Worm (Caenorhabditis elegans) whole organism, early embryonic: ENCODE measurements around the gene R07C3.3.
"Not testable (repeated sequence)": the region's sequence is repeated elsewhere in the genome, so short reads cannot be mapped to it uniquely, and the experiment has no call there.

Source experiments
- B0310.2 ChIP-seq: sonication (generic microtip); optimal IDR thresholded peaks from 2 replicates; lab custom pipeline; 2016; ENCODE audit warnings: mild to moderate bottlenecking, missing genetic modification characterization, missing compliant biosample characterization
- F13C5.2 ChIP-seq: sonication (generic microtip); optimal IDR thresholded peaks from 2 replicates; lab custom pipeline; 2017; ENCODE audit warnings: mild to moderate bottlenecking, missing genetic modification characterization, inconsistent platforms, missing compliant biosample characterization
- aly-1 ChIP-seq: sonication (generic microtip); optimal IDR thresholded peaks from 2 replicates; lab custom pipeline; 2016; ENCODE audit warnings: missing genetic modification characterization, missing compliant biosample characterization
- ama-1 ChIP-seq: fragments of 150-350 bp; optimal IDR thresholded peaks from 2 replicates; lab custom pipeline; 2014
- ceh-13 ChIP-seq: fragments of 200-800 bp; sonication (Bioruptor generic); optimal IDR thresholded peaks from 2 replicates; lab custom pipeline; 2018; ENCODE audit warnings: mild to moderate bottlenecking, missing genetic modification characterization, missing compliant biosample characterization
- ceh-36 ChIP-seq: sonication (generic microtip); optimal IDR thresholded peaks from 2 replicates; lab custom pipeline; 2016; ENCODE audit warnings: missing genetic modification characterization, inconsistent platforms, missing compliant biosample characterization
- ets-7 ChIP-seq: sonication (generic microtip); optimal IDR thresholded peaks from 2 replicates; lab custom pipeline; 2016; ENCODE audit warnings: missing genotype, missing genetic modification characterization, missing compliant biosample characterization
- flt-1 ChIP-seq: fragments of 200-800 bp; sonication (Bioruptor generic); IDR thresholded peaks from 2 replicates; pipeline ENCODE4 v1.3.6; 2022; ENCODE audit warnings: missing genetic modification characterization, missing compliant biosample characterization
- hmbx-1 ChIP-seq: sonication (generic microtip); optimal IDR thresholded peaks from 2 replicates; lab custom pipeline; 2016; ENCODE audit warnings: mild to moderate bottlenecking, missing genetic modification characterization, missing compliant biosample characterization
- hmg-4 ChIP-seq: fragments of 200-800 bp; sonication (Bioruptor generic); optimal IDR thresholded peaks from 2 replicates; lab custom pipeline; 2018; ENCODE audit warnings: mild to moderate bottlenecking, missing genetic modification characterization, missing compliant biosample characterization
- hnd-1 ChIP-seq: sonication (generic microtip); optimal IDR thresholded peaks from 2 replicates; lab custom pipeline; 2016; ENCODE audit warnings: missing genetic modification characterization, missing compliant biosample characterization
- pes-1 ChIP-seq: fragments of 200-800 bp; sonication (Bioruptor generic); IDR thresholded peaks from 2 replicates; pipeline ENCODE4 v1.3.6; 2022; ENCODE audit warnings: missing genetic modification reagents, missing genetic modification characterization, missing compliant biosample characterization
- scrt-1 ChIP-seq: fragments of 200-800 bp; sonication (Bioruptor generic); IDR thresholded peaks from 2 replicates; pipeline ENCODE4 v1.3.6; 2022; ENCODE audit warnings: missing genetic modification characterization, missing compliant biosample characterization
- sea-1 ChIP-seq: fragments of 200-800 bp; sonication (Bioruptor generic); conservative IDR thresholded peaks from 2 replicates; pipeline ENCODE4 v1.3.6; 2022; ENCODE audit warnings: missing genetic modification characterization, missing compliant biosample characterization
- tbx-11 ChIP-seq: fragments of 200-800 bp; sonication (Bioruptor generic); IDR thresholded peaks from 2 replicates; pipeline ENCODE4 v1.3.6; 2022; ENCODE audit warnings: missing genetic modification characterization, missing compliant biosample characterization
- tbx-37 ChIP-seq: fragments of 200-800 bp; sonication (Bioruptor generic); conservative IDR thresholded peaks from 2 replicates; pipeline ENCODE4 v1.3.6; 2022; ENCODE audit warnings: missing genetic modification reagents, missing genetic modification characterization, missing compliant biosample characterization
- tra-4 ChIP-seq: sonication (generic microtip); optimal IDR thresholded peaks from 2 replicates; lab custom pipeline; 2017; ENCODE audit warnings: missing genetic modification characterization, missing compliant biosample characterization

The R07C3.3 gene

DNA sequence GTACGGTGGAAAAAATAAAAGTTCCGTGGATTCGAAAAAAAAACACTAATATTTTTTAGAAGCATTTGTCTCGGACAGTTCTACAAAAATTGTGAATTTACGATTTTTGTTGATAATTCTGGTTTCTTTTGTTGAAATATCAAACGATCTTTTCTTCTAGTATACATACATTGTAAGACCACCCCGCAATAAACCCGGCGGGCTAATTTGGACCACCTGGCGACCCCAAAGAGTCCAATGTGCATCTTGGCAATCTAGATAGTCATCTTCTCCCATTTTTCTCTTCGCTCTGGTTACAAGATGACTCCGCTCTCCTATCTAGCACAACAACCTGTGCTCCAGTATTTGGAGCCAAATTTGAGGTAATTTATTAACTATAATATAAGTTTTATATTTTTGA lies 22.9 kb upstream of the R07C3.3 start, which contains the start of gene fbxc-29:
Gene fbxc-29, plus strand, starts transcription at position 301 of the 400 bp plus-strand sequence.
- TF ChIP-seq ceh-36 (tag; lab: Kevin White, UChicago) (no peak), ets-7 (tag; lab: Kevin White, UChicago) (no peak), aly-1 (tag; lab: Kevin White, UChicago) (no peak), B0310.2 (no peak), sea-1 (GFP tag; lab: Robert Waterston, UW) (no peak), hmg-4 (no peak), tra-4 (tag; lab: Kevin White, UChicago) (no peak), tbx-11 (GFP tag; lab: Robert Waterston, UW) (no peak)

- no peak for TF ChIP-seq tbx-37 (GFP tag; lab: Robert Waterston, UW)
- no peak for TF ChIP-seq ceh-13 (GFP tag; lab: Kevin White, UChicago)
- TF ChIP-seq scrt-1 (GFP tag; lab: Robert Waterston, UW), result no peak
- no peak for TF ChIP-seq pes-1 (GFP tag; lab: Robert Waterston, UW)
- TF ChIP-seq hmg-4, result no peak
- no peak for TF ChIP-seq tbx-11 (GFP tag; lab: Robert Waterston, UW)
- TF ChIP-seq tra-4 (tag; lab: Kevin White, UChicago), result no peak
- no peak for TF ChIP-seq hmbx-1 (tag; lab: Kevin White, UChicago)
- no peak for TF ChIP-seq hnd-1 (tag; lab: Kevin White, UChicago)
These were observed 21.3 kb upstream of the R07C3.3 start, which contains the start of gene fbxc-30 for ce11 chrII:917324-917723. TSS of gene fbxc-30 (plus strand) at chrII:917624.

ce11 chrII:920326-920725 lies 18.3 kb upstream of the R07C3.3 start:
- TF ChIP-seq ceh-36 (tag; lab: Kevin White, UChicago) (no peak), hmbx-1 (tag; lab: Kevin White, UChicago) (no peak)

DNA sequence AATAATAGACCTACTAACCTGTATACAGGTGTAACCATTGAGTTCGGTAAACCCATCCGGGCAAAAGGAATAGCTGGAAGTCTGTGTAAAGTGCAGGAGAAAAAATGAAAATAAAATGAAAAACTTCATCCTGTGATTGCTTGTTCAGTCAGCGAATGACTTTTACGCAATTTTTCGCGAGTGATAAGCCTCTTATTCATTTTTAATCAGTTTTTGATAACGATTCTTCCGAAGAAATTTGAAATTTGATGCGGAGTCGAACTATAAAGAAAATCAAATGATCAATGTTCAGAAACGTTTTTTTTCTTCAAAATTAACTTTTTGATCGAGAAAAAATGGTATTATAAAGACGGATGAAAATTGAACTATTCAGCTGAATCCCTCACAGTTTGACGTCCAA lies 15.9 kb upstream of the R07C3.3 start:
- TF ChIP-seq tbx-37 (GFP tag; lab: Robert Waterston, UW) (no peak), hnd-1 (tag; lab: Kevin White, UChicago) (no peak), pes-1 (GFP tag; lab: Robert Waterston, UW) (no peak), tbx-11 (GFP tag; lab: Robert Waterston, UW) (no peak)

DNA sequence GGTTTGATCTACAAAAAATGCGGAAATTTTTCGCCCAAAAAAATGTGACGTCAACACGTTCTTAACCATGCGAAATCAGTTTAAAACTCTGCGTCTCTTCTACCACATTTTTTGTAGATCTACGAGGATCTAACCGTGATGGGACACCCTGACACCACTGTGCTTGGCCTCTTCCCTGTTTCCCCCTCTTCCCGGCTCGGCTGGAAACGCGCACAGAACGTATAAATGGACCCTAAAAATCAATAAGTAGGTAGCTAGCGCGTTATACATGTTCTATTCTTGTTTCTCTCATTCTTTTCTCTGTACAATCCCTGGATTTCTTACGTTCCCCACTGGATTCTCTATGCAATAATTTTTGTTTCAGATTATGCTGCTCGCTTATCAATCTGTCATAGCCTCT lies 15.1 kb upstream of the R07C3.3 start, which contains the start of gene fbxc-28:
Gene fbxc-28, plus strand, starts transcription at position 301 of the 400 bp plus-strand sequence.
- TF ChIP-seq ceh-13 (GFP tag; lab: Kevin White, UChicago) (no peak), tra-4 (tag; lab: Kevin White, UChicago) (no peak), B0310.2 (no peak), hmg-4 (no peak), ama-1 (lab: Kevin White, UChicago) (no peak), flt-1 (no peak), ceh-36 (tag; lab: Kevin White, UChicago) (no peak), aly-1 (tag; lab: Kevin White, UChicago) (no peak), tbx-37 (GFP tag; lab: Robert Waterston, UW) (no peak)

DNA sequence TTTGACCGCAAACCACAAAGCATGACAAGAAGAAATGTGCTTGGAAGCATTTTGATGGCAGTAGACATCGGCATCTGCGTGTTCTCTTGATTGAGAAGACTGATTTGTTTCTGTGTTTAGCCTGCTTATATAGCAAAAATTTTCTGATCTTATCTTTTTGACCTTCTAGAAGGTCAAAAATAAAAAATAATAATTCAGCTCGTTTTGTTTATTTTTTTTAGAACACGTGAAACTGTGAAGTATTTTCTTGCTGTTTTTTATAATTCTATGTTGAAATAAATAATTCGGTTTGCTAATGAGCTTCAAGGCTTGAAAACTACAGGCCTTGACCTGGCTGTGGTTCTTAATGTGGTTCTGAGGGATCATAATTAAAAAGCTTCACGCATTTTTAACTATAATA lies 11.3 kb upstream of the R07C3.3 start, which contains the start of gene R07C3.13:
Gene R07C3.13, minus strand, starts transcription at position 101 of the 400 bp plus-strand sequence.
- TF ChIP-seq ets-7 (tag; lab: Kevin White, UChicago), result no peak
- no peak for TF ChIP-seq pes-1 (GFP tag; lab: Robert Waterston, UW)
- no peak for TF ChIP-seq scrt-1 (GFP tag; lab: Robert Waterston, UW)
- TF ChIP-seq ceh-13 (GFP tag; lab: Kevin White, UChicago), result no peak
- no peak for TF ChIP-seq tra-4 (tag; lab: Kevin White, UChicago)
- TF ChIP-seq F13C5.2 (tag; lab: Kevin White, UChicago), result no peak
- no peak for TF ChIP-seq sea-1 (GFP tag; lab: Robert Waterston, UW)
- TF ChIP-seq ceh-36 (tag; lab: Kevin White, UChicago), result no peak
- no peak for TF ChIP-seq hmg-4
- TF ChIP-seq flt-1, result no peak
- TF ChIP-seq ama-1 (lab: Kevin White, UChicago), result no peak
- TF ChIP-seq tbx-37 (GFP tag; lab: Robert Waterston, UW), result no peak
- no peak for TF ChIP-seq hnd-1 (tag; lab: Kevin White, UChicago)
- no peak for TF ChIP-seq hmbx-1 (tag; lab: Kevin White, UChicago)
- no peak for TF ChIP-seq B0310.2

DNA sequence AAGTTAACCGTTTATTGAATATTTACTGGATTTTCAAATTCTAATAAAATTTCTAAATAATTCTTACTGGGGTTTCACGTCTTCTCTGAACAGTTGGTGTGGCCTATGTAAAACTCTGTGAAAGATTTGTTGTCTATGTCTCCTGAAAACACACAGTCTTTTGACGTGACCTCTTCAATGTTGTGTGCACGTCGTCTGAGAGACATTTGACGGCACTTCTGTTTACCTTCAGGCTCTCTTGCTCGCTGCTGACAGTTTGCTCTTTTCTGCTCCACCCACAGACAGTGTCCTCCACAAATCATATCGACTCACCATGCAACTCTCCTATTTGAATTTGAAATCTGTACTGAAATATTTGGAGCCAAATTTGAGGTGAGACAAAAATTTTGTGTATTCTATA lies 7.8 kb upstream of the R07C3.3 start, which contains the start of gene fbxc-34:
Gene fbxc-34, plus strand, starts transcription at position 301 of the 400 bp plus-strand sequence.
- TF ChIP-seq aly-1 (tag; lab: Kevin White, UChicago); tbx-11 (GFP tag; lab: Robert Waterston, UW); hmbx-1 (tag; lab: Kevin White, UChicago): not testable (repeated sequence)

ce11 chrII:932718-933117 lies 5.9 kb upstream of the R07C3.3 start, which contains the start of gene acs-15:
TSS of gene acs-15 (plus strand) at chrII:933018.
- TF ChIP-seq tbx-37 (GFP tag; lab: Robert Waterston, UW) (no peak), tbx-11 (GFP tag; lab: Robert Waterston, UW) (no peak), B0310.2 (no peak), tra-4 (tag; lab: Kevin White, UChicago) (no peak), hnd-1 (tag; lab: Kevin White, UChicago) (no peak), sea-1 (GFP tag; lab: Robert Waterston, UW) (no peak), aly-1 (tag; lab: Kevin White, UChicago) (no peak), flt-1 (no peak), ama-1 (lab: Kevin White, UChicago) (no peak), scrt-1 (GFP tag; lab: Robert Waterston, UW) (no peak), F13C5.2 (tag; lab: Kevin White, UChicago) (no peak), ets-7 (tag; lab: Kevin White, UChicago) (no peak), hmg-4 (no peak), pes-1 (GFP tag; lab: Robert Waterston, UW) (no peak), ceh-36 (tag; lab: Kevin White, UChicago) (no peak), ceh-13 (GFP tag; lab: Kevin White, UChicago) (no peak), hmbx-1 (tag; lab: Kevin White, UChicago) (no peak)
